Worm (Caenorhabditis elegans) whole organism, L4 larva: ENCODE results near the gene nspc-18.

Experiments used
- D1046.2 ChIP-seq: fragments of 200-800 bp; sonication (Bioruptor generic); IDR thresholded peaks from 2 replicates; pipeline ENCODE4 v1.3.6; 2022; ENCODE audit warnings: missing genetic modification characterization, missing compliant biosample characterization
- F10B5.3 ChIP-seq: sonication (generic microtip); optimal IDR thresholded peaks from 2 replicates; lab custom pipeline; 2016; ENCODE audit warnings: mild to moderate bottlenecking, missing genetic modification characterization, missing compliant biosample characterization
- F26F4.8 ChIP-seq: fragments of 200-800 bp; sonication (Bioruptor generic); conservative IDR thresholded peaks from 2 replicates; pipeline ENCODE4 v1.3.6; 2022; ENCODE audit warnings: missing genetic modification characterization, missing compliant biosample characterization
- F44E2.7 ChIP-seq: fragments of 200-800 bp; sonication (Bioruptor generic); IDR thresholded peaks from 2 replicates; pipeline ENCODE4 v2.1.2; 2022; ENCODE audit warnings: missing genetic modification characterization, missing compliant biosample characterization
- T26A8.4 ChIP-seq: fragments of 200-800 bp; sonication (Bioruptor generic); IDR thresholded peaks from 2 replicates; pipeline ENCODE4 v1.3.6; 2022; ENCODE audit warnings: missing genetic modification characterization, missing compliant biosample characterization
- ZK337.2 ChIP-seq: fragments of 200-800 bp; sonication (Bioruptor generic); IDR thresholded peaks from 2 replicates; pipeline ENCODE4 v1.3.6; 2022; ENCODE audit warnings: missing genetic modification reagents, missing genetic modification characterization, missing compliant biosample characterization
- aha-1 ChIP-seq: fragments of 150-350 bp; peaks from one replicate; lab custom pipeline; 2014; ENCODE audit warnings: missing biosample characterization, missing genetic modification characterization
- aly-2 ChIP-seq: sonication (generic microtip); optimal IDR thresholded peaks from 2 replicates; lab custom pipeline; 2018; ENCODE audit warnings: missing biosample characterization, missing genetic modification characterization
- arid-1 ChIP-seq: fragments of 200-800 bp; sonication (Bioruptor generic); conservative IDR thresholded peaks from 2 replicates; pipeline ENCODE4 v1.3.6; 2022; ENCODE audit warnings: missing genetic modification reagents, missing genetic modification characterization, missing compliant biosample characterization
- ceh-20 ChIP-seq: fragments of 200-800 bp; sonication (Bioruptor generic); IDR thresholded peaks from 2 replicates; pipeline ENCODE4 v1.3.6; 2022; ENCODE audit warnings: missing genetic modification reagents, missing genetic modification characterization, missing compliant biosample characterization
- ceh-44 ChIP-seq: fragments of 200-800 bp; sonication (Bioruptor generic); IDR thresholded peaks from 2 replicates; pipeline ENCODE4 v1.3.6; 2022; ENCODE audit warnings: missing genetic modification reagents, missing genetic modification characterization, missing compliant biosample characterization
- daf-12 ChIP-seq: fragments of 150-350 bp; optimal IDR thresholded peaks from 2 replicates; lab custom pipeline; 2014; ENCODE audit warnings: missing biosample characterization, missing genetic modification reagents, missing genetic modification characterization
- daf-16 ChIP-seq, 3 experiments: sonication (generic microtip); optimal IDR thresholded peaks; 2 replicates each; lab custom pipeline; 2016 to 2017; ENCODE audit warnings: missing genetic modification characterization in 3 of 3, missing genetic modification reagents in 3 of 3, mild to moderate bottlenecking in 2 of 3, missing compliant biosample characterization in 2 of 3, missing biosample characterization in 1 of 3, moderate library complexity in 1 of 3
- daf-19 ChIP-seq: fragments of 200-800 bp; sonication (Bioruptor generic); conservative IDR thresholded peaks from 2 replicates; pipeline ENCODE4 v1.3.6; 2022; ENCODE audit warnings: missing genetic modification characterization, missing compliant biosample characterization
- dmd-6 ChIP-seq: fragments of 200-800 bp; sonication (Bioruptor generic); IDR thresholded peaks from 2 replicates; pipeline ENCODE4 v1.3.6; 2022; ENCODE audit warnings: missing genetic modification reagents, missing genetic modification characterization, missing compliant biosample characterization
- dmd-8 ChIP-seq: fragments of 200-800 bp; sonication (Bioruptor generic); IDR thresholded peaks from 2 replicates; pipeline ENCODE4 v1.3.6; 2022; ENCODE audit warnings: missing genetic modification characterization, missing compliant biosample characterization
- dve-1 ChIP-seq: sonication (generic microtip); optimal IDR thresholded peaks from 2 replicates; lab custom pipeline; 2017; ENCODE audit warnings: antibody characterized with exemption, mild to moderate bottlenecking, missing genetic modification characterization, missing compliant biosample characterization; ENCODE audit not compliant: insufficient read depth
- egl-43 ChIP-seq: fragments of 200-800 bp; sonication (Bioruptor generic); IDR thresholded peaks from 2 replicates; pipeline ENCODE4 v1.3.6; 2022; ENCODE audit warnings: missing genetic modification reagents, missing genetic modification characterization, missing compliant biosample characterization
- gei-8 ChIP-seq: fragments of 200-800 bp; sonication (Bioruptor generic); optimal IDR thresholded peaks from 2 replicates; lab custom pipeline; 2018; ENCODE audit warnings: mild to moderate bottlenecking, missing genetic modification characterization, missing compliant biosample characterization
- hif-1 ChIP-seq, 2 experiments: sonication (generic microtip); optimal IDR thresholded peaks; 2 replicates each; lab custom pipeline; 2016 to 2017; ENCODE audit warnings: missing compliant biosample characterization in 2 of 2, missing genetic modification characterization in 2 of 2, missing genetic modification reagents in 2 of 2, missing genotype in 2 of 2, mild to moderate bottlenecking in 1 of 2
- hlh-11 ChIP-seq: fragments of 200-800 bp; sonication (Bioruptor generic); optimal IDR thresholded peaks from 2 replicates; lab custom pipeline; 2018; ENCODE audit warnings: mild to moderate bottlenecking, missing genetic modification characterization, missing compliant biosample characterization
- hlh-30 ChIP-seq: sonication (generic microtip); optimal IDR thresholded peaks from 2 replicates; lab custom pipeline; 2017; ENCODE audit warnings: antibody characterized with exemption, mild to moderate bottlenecking, missing genetic modification characterization, missing compliant biosample characterization; ENCODE audit not compliant: insufficient read depth
- jun-1 ChIP-seq: fragments of 150-350 bp; optimal IDR thresholded peaks from 2 replicates; lab custom pipeline; 2014; ENCODE audit warnings: missing biosample characterization, missing genetic modification reagents, missing genetic modification characterization
- lin-1 ChIP-seq: fragments of 200-800 bp; sonication (Bioruptor generic); IDR thresholded peaks from 2 replicates; pipeline ENCODE4 v1.3.6; 2022; ENCODE audit warnings: missing genetic modification reagents, missing genetic modification characterization, missing compliant biosample characterization
- lin-29 ChIP-seq: fragments of 200-800 bp; sonication (Bioruptor generic); IDR thresholded peaks from 2 replicates; pipeline ENCODE4 v1.3.6; 2022; ENCODE audit warnings: missing genetic modification reagents, missing genetic modification characterization, missing compliant biosample characterization
- mdl-1 ChIP-seq, 2 experiments: fragments of 150-350 bp in 1 of 2; sonication (generic microtip) in 1 of 2; optimal IDR thresholded peaks; 2 replicates each; lab custom pipeline; 2014 to 2017; ENCODE audit warnings: missing biosample characterization in 2 of 2, missing genetic modification characterization in 2 of 2
- mep-1 ChIP-seq: fragments of 150-350 bp; sonication (generic microtip); optimal IDR thresholded peaks from 3 replicates; lab custom pipeline; 2014; ENCODE audit warnings: missing biosample characterization, missing genetic modification characterization
- mxl-2 ChIP-seq: fragments of 200-800 bp; sonication (Bioruptor generic); conservative IDR thresholded peaks from 2 replicates; pipeline ENCODE4 v1.3.6; 2022; ENCODE audit warnings: missing genetic modification reagents, missing genetic modification characterization, missing compliant biosample characterization
- mxl-3 ChIP-seq: fragments of 200-800 bp; sonication (Bioruptor generic); optimal IDR thresholded peaks from 2 replicates; lab custom pipeline; 2018; ENCODE audit warnings: mild to moderate bottlenecking, missing genetic modification characterization, missing compliant biosample characterization
- nhr-10 ChIP-seq: fragments of 150-350 bp; optimal IDR thresholded peaks from 2 replicates; lab custom pipeline; 2014; ENCODE audit warnings: missing biosample characterization, missing genetic modification characterization
- nhr-25 ChIP-seq: sonication (generic microtip); optimal IDR thresholded peaks from 2 replicates; lab custom pipeline; 2017; ENCODE audit warnings: missing genetic modification characterization, mild to moderate bottlenecking, missing compliant biosample characterization, antibody characterized with exemption, moderate library complexity, borderline replicate concordance; ENCODE audit not compliant: insufficient read depth
- nhr-28 ChIP-seq: fragments of 150-350 bp; optimal IDR thresholded peaks from 2 replicates; lab custom pipeline; 2014; ENCODE audit warnings: missing biosample characterization, missing genetic modification characterization
- nhr-41 ChIP-seq: fragments of 200-800 bp; sonication (Bioruptor generic); IDR thresholded peaks from 2 replicates; pipeline ENCODE4 v1.3.6; 2022; ENCODE audit warnings: missing genetic modification reagents, missing genetic modification characterization, missing compliant biosample characterization
- nhr-6 ChIP-seq: fragments of 150-350 bp; optimal IDR thresholded peaks from 2 replicates; lab custom pipeline; 2014; ENCODE audit warnings: missing biosample characterization, missing genetic modification characterization
- nhr-77 ChIP-seq: fragments of 150-350 bp; optimal IDR thresholded peaks from 2 replicates; lab custom pipeline; 2014; ENCODE audit warnings: missing biosample characterization, missing genetic modification characterization
- php-3 ChIP-seq: fragments of 200-800 bp; sonication (Bioruptor generic); IDR thresholded peaks from 2 replicates; pipeline ENCODE4 v1.3.6; 2022; ENCODE audit warnings: missing genetic modification reagents, missing genetic modification characterization, missing compliant biosample characterization
- pqm-1 ChIP-seq: sonication (generic microtip); optimal IDR thresholded peaks from 2 replicates; lab custom pipeline; 2017; ENCODE audit warnings: missing biosample characterization, missing genetic modification characterization
- rbr-2 ChIP-seq: sonication (generic microtip); optimal IDR thresholded peaks from 2 replicates; lab custom pipeline; 2016; ENCODE audit warnings: missing genotype, missing genetic modification characterization, missing compliant biosample characterization
- set-16 ChIP-seq: fragments of 200-800 bp; sonication (Bioruptor generic); IDR thresholded peaks from 2 replicates; pipeline ENCODE4 v1.3.6; 2022; ENCODE audit warnings: missing genetic modification reagents, missing genetic modification characterization, missing compliant biosample characterization
- snpc-4 ChIP-seq: fragments of 150-350 bp; optimal IDR thresholded peaks from 2 replicates; lab custom pipeline; 2014; ENCODE audit warnings: missing biosample characterization, missing genetic modification characterization
- spr-1 ChIP-seq: sonication (generic microtip); optimal IDR thresholded peaks from 2 replicates; lab custom pipeline; 2016; ENCODE audit warnings: mild to moderate bottlenecking, missing genetic modification characterization, missing compliant biosample characterization
- spr-3 ChIP-seq: fragments of 200-800 bp; sonication (Bioruptor generic); optimal IDR thresholded peaks from 2 replicates; lab custom pipeline; 2018; ENCODE audit warnings: mild to moderate bottlenecking, missing genetic modification characterization, missing compliant biosample characterization
- unc-130 ChIP-seq: sonication (generic microtip); optimal IDR thresholded peaks from 2 replicates; lab custom pipeline; 2016; ENCODE audit warnings: missing genetic modification reagents, missing genetic modification characterization, missing compliant biosample characterization
- unc-39 ChIP-seq: sonication (generic microtip); optimal IDR thresholded peaks from 2 replicates; lab custom pipeline; 2017; ENCODE audit warnings: missing biosample characterization, missing genetic modification characterization
- vab-7 ChIP-seq: fragments of 200-800 bp; sonication (Bioruptor generic); IDR thresholded peaks from 2 replicates; pipeline ENCODE4 v1.3.6; 2022; ENCODE audit warnings: missing genetic modification reagents, missing genetic modification characterization, missing compliant biosample characterization
- zfp-3 ChIP-seq: fragments of 200-800 bp; sonication (Bioruptor generic); conservative IDR thresholded peaks from 2 replicates; pipeline ENCODE4 v1.3.6; 2022; ENCODE audit warnings: missing genetic modification reagents, missing genetic modification characterization, missing compliant biosample characterization

nspc-18 gene

DNA sequence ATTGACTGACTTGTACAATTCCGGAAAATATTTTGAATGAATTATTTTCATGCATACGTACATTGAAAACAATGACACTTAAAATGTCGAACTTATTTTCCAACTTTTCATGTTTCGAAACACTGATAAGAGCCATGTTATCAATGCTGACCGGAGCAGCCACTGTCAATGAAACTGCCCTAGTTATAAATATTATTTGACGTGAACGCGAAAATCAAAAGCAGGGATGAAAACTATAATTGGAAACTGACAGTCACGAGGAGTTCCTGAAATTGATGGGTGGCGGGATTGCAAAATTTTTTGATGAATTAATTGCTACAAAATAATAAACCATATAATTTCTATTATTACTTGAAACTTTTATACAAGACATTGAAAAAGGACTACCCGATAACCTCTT, 12.0 kb upstream of the nspc-18 start (continued):
- TF ChIP-seq lin-29 (GFP tag; lab: Robert Waterston, UW) (no peak), daf-12 (no peak), ceh-20 (GFP tag; lab: Robert Waterston, UW) (no peak), F26F4.8 (GFP tag; lab: Robert Waterston, UW) (no peak), daf-19 (no peak), unc-39 (tag; lab: Kevin White, UChicago) (no peak), F44E2.7 (GFP tag; lab: Robert Waterston, UW) (no peak), nhr-41 (GFP tag; lab: Robert Waterston, UW) (no peak), arid-1 (GFP tag; lab: Robert Waterston, UW) (no peak), aly-2 (no peak), F10B5.3 (no peak), hif-1 (tag; optimal IDR thresholded peaks at IDR 0.05; lab: Kevin White, UChicago) (no peak), egl-43 (GFP tag; lab: Robert Waterston, UW) (no peak), spr-3 (no peak), T26A8.4 (GFP tag; lab: Robert Waterston, UW) (no peak), dmd-8 (GFP tag; lab: Robert Waterston, UW) (no peak), vab-7 (GFP tag; lab: Robert Waterston, UW) (no peak), nhr-25 (no peak), D1046.2 (no peak), gei-8 (no peak), zfp-3 (GFP tag; lab: Robert Waterston, UW) (no peak), spr-1 (tag; lab: Kevin White, UChicago) (no peak), rbr-2 (tag; lab: Kevin White, UChicago) (no peak), mxl-2 (GFP tag; lab: Robert Waterston, UW) (no peak), nhr-28 (tag; lab: Kevin White, UChicago) (peak; percentile 49)
- TF ChIP-seq, all 104 proteins: peak for 13

- TF ChIP-seq jun-1, result no peak
- TF ChIP-seq hlh-30, result peak; percentile 39
- TF ChIP-seq dve-1, result peak; percentile 22
- no peak for TF ChIP-seq zfp-3 (GFP tag; lab: Robert Waterston, UW)
- no peak for TF ChIP-seq ceh-44 (GFP tag; lab: Robert Waterston, UW)
- TF ChIP-seq nhr-6 (tag; lab: Kevin White, UChicago), result no peak
- no peak for TF ChIP-seq snpc-4 (tag; lab: Kevin White, UChicago)
- peak; percentile 38 for TF ChIP-seq pqm-1
- peak; percentile 41; the same call in 1 of the 2 replicates for TF ChIP-seq php-3 (GFP tag; lab: Robert Waterston, UW)
- TF ChIP-seq nhr-10 (tag; lab: Kevin White, UChicago), result no peak
- no peak for TF ChIP-seq aha-1 (tag; lab: Kevin White, UChicago)
- TF ChIP-seq nhr-77 (tag; lab: Kevin White, UChicago), result peak; percentile 59
- TF ChIP-seq mep-1 (tag; lab: Kevin White, UChicago), result no peak
- no peak for TF ChIP-seq lin-1 (GFP tag; lab: Robert Waterston, UW)
- TF ChIP-seq mxl-3 (GFP tag; lab: Kevin White, UChicago), result no peak
- no peak for TF ChIP-seq ZK337.2 (GFP tag; lab: Robert Waterston, UW)
- TF ChIP-seq nhr-28 (tag; lab: Kevin White, UChicago), result peak; percentile 82
- no peak for TF ChIP-seq unc-130 (GFP tag; lab: Kevin White, UChicago)
- TF ChIP-seq daf-16 (GFP tag; optimal IDR thresholded peaks at IDR 0.05; lab: Kevin White, UChicago), result no peak
- TF ChIP-seq daf-16 (tag; optimal IDR thresholded peaks at IDR 0.05; lab: Kevin White, UChicago), result peak; percentile 85
- peak; percentile 61 for TF ChIP-seq hlh-11
- TF ChIP-seq set-16, result no peak
- TF ChIP-seq dmd-6 (GFP tag; lab: Robert Waterston, UW), result peak; percentile 34
- peak in 1 of 2 experiments; percentile 44 for TF ChIP-seq mdl-1 (tag; optimal IDR thresholded peaks at IDR 0.05; lab: Kevin White, UChicago)
Observed at ce11 chrX:14537625-14538024, 10.2 kb upstream of the nspc-18 start.
